Fruit fly (Drosophila melanogaster) S2 (cell line): ENCODE results near the gene TBC1D5.

Source experiments
- CG8478 ChIP-seq: fragments of >200 bp; optimal IDR thresholded peaks from 2 replicates; lab custom pipeline; 2018
- CTCF ChIP-seq, 2 experiments: fragments of >200 bp; optimal IDR thresholded peaks; 2 replicates each; lab custom pipeline; 2018

DNA sequence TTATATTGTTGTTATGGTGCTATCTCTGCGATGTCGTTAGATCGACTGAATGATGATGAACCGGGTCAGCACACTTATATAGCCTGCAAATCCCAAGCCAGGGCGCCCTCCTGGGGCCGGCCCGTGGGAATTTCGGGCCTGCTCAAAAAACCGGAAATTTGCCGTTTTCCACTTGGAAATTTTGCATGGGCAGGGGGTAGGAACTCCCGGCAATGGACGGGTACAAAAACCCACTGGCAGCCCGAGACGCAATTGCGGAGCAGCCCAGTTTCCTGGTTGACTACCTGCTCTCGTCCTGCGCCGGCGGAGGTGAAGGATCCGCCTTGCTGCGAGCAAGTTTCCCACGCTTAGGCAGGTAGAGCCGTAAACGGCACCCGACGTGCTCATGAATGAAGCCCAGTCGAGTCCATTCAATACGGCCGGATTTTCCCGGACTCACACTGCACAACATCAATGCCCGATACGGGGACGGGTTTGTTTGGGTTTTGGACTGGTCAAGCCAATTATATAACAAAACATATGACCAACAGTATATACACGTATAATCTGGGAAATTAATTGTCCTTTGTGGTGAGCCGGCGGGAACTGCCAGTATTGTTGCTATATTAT lies 21.4 kb upstream of the TBC1D5 start, which contains the start of gene wntD:
- TF ChIP-seq CTCF (optimal IDR thresholded peaks at IDR 0.05; lab: Kevin White, UChicago) = no peak
- no peak for TF ChIP-seq CG8478 (lab: Kevin White, UChicago)
